Worm (Caenorhabditis elegans) whole organism, young adult: ENCODE data around the gene him-18.

Experiments
- C17E4.6 ChIP-seq: fragments of 200-800 bp; sonication (Bioruptor generic); IDR thresholded peaks from 2 replicates; pipeline ENCODE4 v1.3.6; 2022; ENCODE audit warnings: missing genetic modification reagents, missing genetic modification characterization, missing compliant biosample characterization
- D2030.7 ChIP-seq: fragments of 200-800 bp; sonication (Bioruptor generic); IDR thresholded peaks from 2 replicates; pipeline ENCODE4 v1.3.6; 2022; ENCODE audit warnings: missing genetic modification reagents, missing genetic modification characterization, missing compliant biosample characterization
- F39B2.1 ChIP-seq: fragments of 200-800 bp; sonication (Bioruptor generic); IDR thresholded peaks from 2 replicates; pipeline ENCODE4 v1.3.6; 2022; ENCODE audit warnings: missing genetic modification reagents, missing genetic modification characterization, missing compliant biosample characterization
- T07F8.4 ChIP-seq: sonication (generic microtip); optimal IDR thresholded peaks from 2 replicates; lab custom pipeline; 2016; ENCODE audit warnings: mild to moderate bottlenecking, missing genetic modification characterization, moderate library complexity, missing compliant biosample characterization
- T26A5.8 ChIP-seq: sonication (generic microtip); optimal IDR thresholded peaks from 2 replicates; lab custom pipeline; 2016; ENCODE audit warnings: missing genetic modification characterization, missing compliant biosample characterization
- Y53F4B.3 ChIP-seq: fragments of 200-800 bp; sonication (Bioruptor generic); IDR thresholded peaks from 2 replicates; pipeline ENCODE4 v1.3.6; 2022; ENCODE audit warnings: missing genetic modification reagents, missing genetic modification characterization, missing compliant biosample characterization
- Y67H2A.10 ChIP-seq: fragments of 200-800 bp; sonication (Bioruptor generic); conservative IDR thresholded peaks from 2 replicates; pipeline ENCODE4 v1.3.6; 2022; ENCODE audit warnings: missing genetic modification reagents, missing genetic modification characterization, missing compliant biosample characterization
- Y79H2A.3 ChIP-seq: fragments of 200-800 bp; sonication (Bioruptor generic); conservative IDR thresholded peaks from 2 replicates; pipeline ENCODE4 v1.3.6; 2022; ENCODE audit warnings: missing genetic modification reagents, missing genetic modification characterization, missing compliant biosample characterization
- ZK185.1 ChIP-seq: sonication (generic microtip); optimal IDR thresholded peaks from 2 replicates; lab custom pipeline; 2016; ENCODE audit warnings: mild to moderate bottlenecking, missing genetic modification characterization, missing compliant biosample characterization; ENCODE audit not compliant: poor library complexity, severe bottlenecking
- ama-1 ChIP-seq, 3 experiments: fragments of 150-350 bp in 1 of 3; sonication (generic microtip) in 2 of 3; optimal IDR thresholded peaks; 2 replicates each; lab custom pipeline; 2014 to 2018; ENCODE audit warnings: missing biosample characterization in 2 of 3, missing genetic modification characterization in 2 of 3, missing genetic modification reagents in 2 of 3
- aptf-3 ChIP-seq: fragments of 200-800 bp; sonication (Bioruptor generic); IDR thresholded peaks from 2 replicates; pipeline ENCODE4 v1.3.6; 2022; ENCODE audit warnings: missing genetic modification characterization, missing compliant biosample characterization
- atf-7 ChIP-seq: sonication (generic microtip); optimal IDR thresholded peaks from 2 replicates; lab custom pipeline; 2017; ENCODE audit warnings: mild to moderate bottlenecking, missing genetic modification characterization, missing compliant biosample characterization
- attf-6 ChIP-seq: fragments of 200-800 bp; sonication (Bioruptor generic); IDR thresholded peaks from 2 replicates; pipeline ENCODE4 v1.3.6; 2022; ENCODE audit warnings: missing genetic modification reagents, missing genetic modification characterization, missing compliant biosample characterization
- cebp-1 ChIP-seq, 2 experiments: fragments of 200-800 bp in 1 of 2; sonication (Bioruptor generic) in 1 of 2; sonication (generic microtip) in 1 of 2; IDR thresholded peaks in 1 of 2; optimal IDR thresholded peaks in 1 of 2; 2 replicates each; pipeline versions ENCODE4 v1.3.6 to Lab custom; 2017 to 2022; ENCODE audit warnings: missing compliant biosample characterization in 2 of 2, missing genetic modification characterization in 2 of 2, mild to moderate bottlenecking in 1 of 2, missing genetic modification reagents in 1 of 2, moderate library complexity in 1 of 2
- cebp-2 ChIP-seq: fragments of 200-800 bp; sonication (Bioruptor generic); IDR thresholded peaks from 2 replicates; pipeline ENCODE4 v1.3.6; 2022; ENCODE audit warnings: missing genetic modification characterization, missing compliant biosample characterization
- ceh-91 ChIP-seq: fragments of 200-800 bp; sonication (Bioruptor generic); IDR thresholded peaks from 2 replicates; pipeline ENCODE4 v1.3.6; 2022; ENCODE audit warnings: missing genetic modification reagents, missing genetic modification characterization, missing compliant biosample characterization
- egl-18 ChIP-seq: fragments of 200-800 bp; sonication (Bioruptor generic); IDR thresholded peaks from 2 replicates; pipeline ENCODE4 v1.3.6; 2022; ENCODE audit warnings: missing genetic modification reagents, missing genetic modification characterization, missing compliant biosample characterization
- hlh-12 ChIP-seq: sonication (generic microtip); optimal IDR thresholded peaks from 2 replicates; lab custom pipeline; 2016; ENCODE audit warnings: missing genetic modification characterization, missing compliant biosample characterization
- hmg-1.2 ChIP-seq: fragments of 200-800 bp; sonication (Bioruptor generic); IDR thresholded peaks from 2 replicates; pipeline ENCODE4 v1.3.6; 2022; ENCODE audit warnings: missing genetic modification reagents, missing genetic modification characterization, missing compliant biosample characterization
- hrde-1 ChIP-seq: sonication (generic microtip); optimal IDR thresholded peaks from 2 replicates; lab custom pipeline; 2016; ENCODE audit warnings: missing genetic modification characterization, mild to moderate bottlenecking, missing compliant biosample characterization, moderate library complexity, missing genotype, missing genetic modification reagents, borderline replicate concordance
- let-526 ChIP-seq: fragments of 200-800 bp; sonication (Bioruptor generic); IDR thresholded peaks from 2 replicates; pipeline ENCODE4 v1.3.6; 2022; ENCODE audit warnings: missing genetic modification reagents, missing genetic modification characterization, missing compliant biosample characterization
- nhr-27 ChIP-seq: fragments of 200-800 bp; sonication (Bioruptor generic); optimal IDR thresholded peaks from 2 replicates; lab custom pipeline; 2018; ENCODE audit warnings: mild to moderate bottlenecking, missing genetic modification characterization, moderate library complexity, missing compliant biosample characterization
- nhr-80 ChIP-seq: sonication (generic microtip); optimal IDR thresholded peaks from 2 replicates; lab custom pipeline; 2016; ENCODE audit warnings: missing genetic modification characterization, missing compliant biosample characterization
- rcor-1 ChIP-seq: fragments of 200-800 bp; sonication (Bioruptor generic); IDR thresholded peaks from 2 replicates; pipeline ENCODE4 v1.3.6; 2022; ENCODE audit warnings: missing genetic modification reagents, missing genetic modification characterization, missing compliant biosample characterization
- rec-8 ChIP-seq, 2 experiments: sonication (generic microtip); optimal IDR thresholded peaks; 2 replicates each; lab custom pipeline; 2016; ENCODE audit warnings: mild to moderate bottlenecking in 2 of 2, missing genetic modification characterization in 2 of 2, missing genetic modification reagents in 2 of 2, missing genotype in 2 of 2, missing biosample characterization in 1 of 2, missing compliant biosample characterization in 1 of 2, moderate library complexity in 1 of 2
- repo-1 ChIP-seq: sonication (generic microtip); optimal IDR thresholded peaks from 2 replicates; lab custom pipeline; 2017; ENCODE audit warnings: mild to moderate bottlenecking, missing genetic modification characterization, missing compliant biosample characterization
- sdz-38 ChIP-seq: sonication (generic microtip); optimal IDR thresholded peaks from 2 replicates; lab custom pipeline; 2016; ENCODE audit warnings: missing genotype, missing genetic modification characterization, missing compliant biosample characterization
- sea-2 ChIP-seq: fragments of 200-800 bp; sonication (Bioruptor generic); IDR thresholded peaks from 2 replicates; pipeline ENCODE4 v1.3.6; 2022; ENCODE audit warnings: missing genetic modification characterization, missing compliant biosample characterization
- snpc-1.3 ChIP-seq: sonication (generic microtip); optimal IDR thresholded peaks from 2 replicates; lab custom pipeline; 2017; ENCODE audit warnings: missing genetic modification characterization, mild to moderate bottlenecking, missing compliant biosample characterization, antibody characterized with exemption, moderate library complexity, missing genotype, missing genetic modification reagents; ENCODE audit not compliant: insufficient read depth
- somi-1 ChIP-seq: fragments of 200-800 bp; sonication (Bioruptor generic); optimal IDR thresholded peaks from 2 replicates; lab custom pipeline; 2018; ENCODE audit warnings: mild to moderate bottlenecking, missing genetic modification characterization, missing compliant biosample characterization
- tbx-9 ChIP-seq: sonication (generic microtip); optimal IDR thresholded peaks from 2 replicates; lab custom pipeline; 2016; ENCODE audit warnings: borderline replicate concordance, missing genetic modification characterization, inconsistent platforms, missing compliant biosample characterization
- tlf-1 ChIP-seq: fragments of 200-800 bp; sonication (Bioruptor generic); optimal IDR thresholded peaks from 2 replicates; lab custom pipeline; 2018; ENCODE audit warnings: mild to moderate bottlenecking, missing genetic modification characterization, missing compliant biosample characterization
- unc-62 ChIP-seq: fragments of 150-350 bp; optimal IDR thresholded peaks from 2 replicates; lab custom pipeline; 2014; ENCODE audit warnings: missing biosample characterization, missing genetic modification reagents, missing genetic modification characterization

The him-18 gene

ce11 chrIII:4689595-4689994, 25.4 kb downstream of the him-18 start (continued):
- TF ChIP-seq Y79H2A.3 (0 out of 2 replicates have a peak, but pooled peaks have one; percentile 44), unc-62 (GFP tag; lab: Kevin White, UChicago) (peak; percentile 26), somi-1 (peak; percentile 51), Y53F4B.3 (GFP tag; lab: Robert Waterston, UW) (peak; percentile 74; the same call in 1 of the 2 replicates), T26A5.8 (tag; lab: Kevin White, UChicago) (peak; percentile 79), hlh-12 (tag; lab: Kevin White, UChicago) (peak; percentile 88), egl-18 (0 out of 2 replicates have a peak, but pooled peaks have one; percentile 34), rec-8 (tag; optimal IDR thresholded peaks at IDR 0.05; lab: Kevin White, UChicago) (peak; percentile 78 to 96), nhr-27 (tag; lab: Kevin White, UChicago) (no peak), rcor-1 (GFP tag; lab: Robert Waterston, UW) (peak; percentile 23; the same call in 1 of the 2 replicates), cebp-2 (peak; percentile 96), snpc-1.3 (tag; lab: Kevin White, UChicago) (peak; percentile 92), F39B2.1 (0 out of 2 replicates have a peak, but pooled peaks have one; percentile 7), ama-1 (optimal IDR thresholded peaks at IDR 0.05; lab: Kevin White, UChicago) (no peak), ama-1 (GFP tag; optimal IDR thresholded peaks at IDR 0.05; lab: Kevin White, UChicago) (peak; percentile 87 to 95), C17E4.6 (no peak), Y67H2A.10 (GFP tag; lab: Robert Waterston, UW) (peak; percentile 60; the same call in 1 of the 2 replicates), ceh-91 (0 out of 2 replicates have a peak, but pooled peaks have one; percentile 26)

- peak; percentile 51 for TF ChIP-seq nhr-80 (tag; lab: Kevin White, UChicago)
- no peak for TF ChIP-seq let-526 (GFP tag; lab: Robert Waterston, UW)
- TF ChIP-seq, all 124 proteins: peak for 1
Measured at ce11 chrIII:4688965-4689364, 26.0 kb downstream of the him-18 start, which contains the start of gene ppat-1. ppat-1 (plus strand) TSS chrIII:4689280.

- TF ChIP-seq hmg-1.2 (GFP tag; lab: Robert Waterston, UW), result peak; percentile 64
- no peak for TF ChIP-seq tlf-1 (GFP tag; lab: Kevin White, UChicago)
- TF ChIP-seq D2030.7, result no peak
- TF ChIP-seq nhr-27 (tag; lab: Kevin White, UChicago), result no peak
Measured at ce11 chrIII:4688356-4688755, 26.6 kb downstream of the him-18 start, which contains the start of gene tag-243. tag-243 (minus strand) TSS chrIII:4688456.

- TF ChIP-seq repo-1 (tag; lab: Kevin White, UChicago), result no peak
- no peak for TF ChIP-seq aptf-3
- TF ChIP-seq ZK185.1, result no peak
- no peak for TF ChIP-seq atf-7 (tag; lab: Kevin White, UChicago)
- no peak for TF ChIP-seq hrde-1
- TF ChIP-seq attf-6 (GFP tag; lab: Robert Waterston, UW), result no peak
- TF ChIP-seq cebp-1 (GFP tag; IDR thresholded peaks at IDR 0.05; lab: Robert Waterston, UW), result no peak
- no peak for TF ChIP-seq cebp-1 (tag; optimal IDR thresholded peaks at IDR 0.05; lab: Kevin White, UChicago)
- TF ChIP-seq F39B2.1, result no peak
- TF ChIP-seq sdz-38 (tag; lab: Kevin White, UChicago), result no peak
- no peak for TF ChIP-seq T07F8.4 (tag; lab: Kevin White, UChicago)
- TF ChIP-seq hmg-1.2 (GFP tag; lab: Robert Waterston, UW), result no peak
- TF ChIP-seq tbx-9, result no peak
- TF ChIP-seq sea-2, result no peak
- TF ChIP-seq, all 124 proteins: peak for 0
Measured at ce11 chrIII:4687134-4687533, 27.9 kb downstream of the him-18 start.
